Worm (Caenorhabditis elegans) whole organism, L4 larva: ENCODE results near the gene C06B3.6.

ENCODE experiments used
- D1046.2 ChIP-seq: fragments of 200-800 bp; sonication (Bioruptor generic); IDR thresholded peaks from 2 replicates; pipeline ENCODE4 v1.3.6; 2022; ENCODE audit warnings: missing genetic modification characterization, missing compliant biosample characterization
- F26F4.8 ChIP-seq: fragments of 200-800 bp; sonication (Bioruptor generic); conservative IDR thresholded peaks from 2 replicates; pipeline ENCODE4 v1.3.6; 2022; ENCODE audit warnings: missing genetic modification characterization, missing compliant biosample characterization
- F44E2.7 ChIP-seq: fragments of 200-800 bp; sonication (Bioruptor generic); IDR thresholded peaks from 2 replicates; pipeline ENCODE4 v2.1.2; 2022; ENCODE audit warnings: missing genetic modification characterization, missing compliant biosample characterization
- F49E8.2 ChIP-seq: sonication (generic microtip); optimal IDR thresholded peaks from 2 replicates; lab custom pipeline; 2016; ENCODE audit warnings: missing compliant biosample characterization, mild to moderate bottlenecking, missing genetic modification characterization, borderline replicate concordance
- T26A8.4 ChIP-seq: fragments of 200-800 bp; sonication (Bioruptor generic); IDR thresholded peaks from 2 replicates; pipeline ENCODE4 v1.3.6; 2022; ENCODE audit warnings: missing genetic modification characterization, missing compliant biosample characterization
- Y75B8A.6 ChIP-seq: fragments of 200-800 bp; sonication (Bioruptor generic); IDR thresholded peaks from 2 replicates; pipeline ENCODE4 v1.3.6; 2022; ENCODE audit warnings: missing genetic modification reagents, missing genetic modification characterization, missing compliant biosample characterization
- ZK337.2 ChIP-seq: fragments of 200-800 bp; sonication (Bioruptor generic); IDR thresholded peaks from 2 replicates; pipeline ENCODE4 v1.3.6; 2022; ENCODE audit warnings: missing genetic modification reagents, missing genetic modification characterization, missing compliant biosample characterization
- aly-2 ChIP-seq: sonication (generic microtip); optimal IDR thresholded peaks from 2 replicates; lab custom pipeline; 2018; ENCODE audit warnings: missing biosample characterization, missing genetic modification characterization
- arid-1 ChIP-seq: fragments of 200-800 bp; sonication (Bioruptor generic); conservative IDR thresholded peaks from 2 replicates; pipeline ENCODE4 v1.3.6; 2022; ENCODE audit warnings: missing genetic modification reagents, missing genetic modification characterization, missing compliant biosample characterization
- ceh-32 ChIP-seq: sonication (generic microtip); optimal IDR thresholded peaks from 2 replicates; lab custom pipeline; 2016; ENCODE audit warnings: mild to moderate bottlenecking, missing genetic modification characterization, missing compliant biosample characterization; ENCODE audit not compliant: poor library complexity
- ceh-62 ChIP-seq: sonication (generic microtip); optimal IDR thresholded peaks from 2 replicates; lab custom pipeline; 2017; ENCODE audit warnings: missing biosample characterization, missing genetic modification characterization
- cey-2 ChIP-seq: sonication (generic microtip); optimal IDR thresholded peaks from 3 replicates; lab custom pipeline; 2017; ENCODE audit warnings: missing genetic modification characterization, mild to moderate bottlenecking, missing compliant biosample characterization, antibody characterized with exemption, borderline replicate concordance; ENCODE audit not compliant: insufficient read depth
- daf-16 ChIP-seq, 3 experiments: sonication (generic microtip); optimal IDR thresholded peaks; 2 replicates each; lab custom pipeline; 2016 to 2017; ENCODE audit warnings: missing genetic modification characterization in 3 of 3, missing genetic modification reagents in 3 of 3, mild to moderate bottlenecking in 2 of 3, missing compliant biosample characterization in 2 of 3, missing biosample characterization in 1 of 3, moderate library complexity in 1 of 3
- dmd-6 ChIP-seq: fragments of 200-800 bp; sonication (Bioruptor generic); IDR thresholded peaks from 2 replicates; pipeline ENCODE4 v1.3.6; 2022; ENCODE audit warnings: missing genetic modification reagents, missing genetic modification characterization, missing compliant biosample characterization
- dmd-9 ChIP-seq: fragments of 200-800 bp; sonication (Bioruptor generic); IDR thresholded peaks from 2 replicates; pipeline ENCODE4 v1.3.6; 2022; ENCODE audit warnings: missing genetic modification reagents, missing genetic modification characterization, missing compliant biosample characterization
- egl-27 ChIP-seq: sonication (generic microtip); optimal IDR thresholded peaks from 3 replicates; lab custom pipeline; 2017; ENCODE audit warnings: missing biosample characterization, missing genetic modification reagents, missing genetic modification characterization
- egl-43 ChIP-seq: fragments of 200-800 bp; sonication (Bioruptor generic); IDR thresholded peaks from 2 replicates; pipeline ENCODE4 v1.3.6; 2022; ENCODE audit warnings: missing genetic modification reagents, missing genetic modification characterization, missing compliant biosample characterization
- hlh-11 ChIP-seq: fragments of 200-800 bp; sonication (Bioruptor generic); optimal IDR thresholded peaks from 2 replicates; lab custom pipeline; 2018; ENCODE audit warnings: mild to moderate bottlenecking, missing genetic modification characterization, missing compliant biosample characterization
- jun-1 ChIP-seq: fragments of 150-350 bp; optimal IDR thresholded peaks from 2 replicates; lab custom pipeline; 2014; ENCODE audit warnings: missing biosample characterization, missing genetic modification reagents, missing genetic modification characterization
- lin-15B ChIP-seq: fragments of 150-350 bp; sonication (generic microtip); optimal IDR thresholded peaks from 3 replicates; lab custom pipeline; 2014; ENCODE audit warnings: missing biosample characterization, missing genetic modification characterization
- lir-3 ChIP-seq: sonication (generic microtip); optimal IDR thresholded peaks from 2 replicates; lab custom pipeline; 2016; ENCODE audit warnings: mild to moderate bottlenecking, missing genetic modification characterization, missing compliant biosample characterization
- madf-5 ChIP-seq, 2 experiments: fragments of 200-800 bp; sonication (Bioruptor generic); IDR thresholded peaks; 2 replicates each; pipeline ENCODE4 v1.3.6; 2022; ENCODE audit warnings: missing compliant biosample characterization in 2 of 2, missing genetic modification characterization in 2 of 2
- madf-9 ChIP-seq: fragments of 200-800 bp; sonication (Bioruptor generic); conservative IDR thresholded peaks from 2 replicates; pipeline ENCODE4 v1.3.6; 2022; ENCODE audit warnings: missing genetic modification reagents, missing genetic modification characterization, missing compliant biosample characterization
- mdl-1 ChIP-seq, 2 experiments: fragments of 150-350 bp in 1 of 2; sonication (generic microtip) in 1 of 2; optimal IDR thresholded peaks; 2 replicates each; lab custom pipeline; 2014 to 2017; ENCODE audit warnings: missing biosample characterization in 2 of 2, missing genetic modification characterization in 2 of 2
- mdt-29 ChIP-seq: fragments of 200-800 bp; sonication (Bioruptor generic); IDR thresholded peaks from 2 replicates; pipeline ENCODE4 v1.3.6; 2022; ENCODE audit warnings: missing genetic modification reagents, missing genetic modification characterization, missing compliant biosample characterization
- mxl-2 ChIP-seq: fragments of 200-800 bp; sonication (Bioruptor generic); conservative IDR thresholded peaks from 2 replicates; pipeline ENCODE4 v1.3.6; 2022; ENCODE audit warnings: missing genetic modification reagents, missing genetic modification characterization, missing compliant biosample characterization
- nhr-28 ChIP-seq: fragments of 150-350 bp; optimal IDR thresholded peaks from 2 replicates; lab custom pipeline; 2014; ENCODE audit warnings: missing biosample characterization, missing genetic modification characterization
- nhr-48 ChIP-seq: sonication (generic microtip); optimal IDR thresholded peaks from 2 replicates; lab custom pipeline; 2016; ENCODE audit warnings: mild to moderate bottlenecking, missing genetic modification characterization, missing compliant biosample characterization
- pqm-1 ChIP-seq: sonication (generic microtip); optimal IDR thresholded peaks from 2 replicates; lab custom pipeline; 2017; ENCODE audit warnings: missing biosample characterization, missing genetic modification characterization
- saeg-2 ChIP-seq: fragments of 200-800 bp; sonication (Bioruptor generic); IDR thresholded peaks from 2 replicates; pipeline ENCODE4 v1.3.6; 2022; ENCODE audit warnings: missing genetic modification reagents, missing genetic modification characterization, missing compliant biosample characterization
- set-16 ChIP-seq: fragments of 200-800 bp; sonication (Bioruptor generic); IDR thresholded peaks from 2 replicates; pipeline ENCODE4 v1.3.6; 2022; ENCODE audit warnings: missing genetic modification reagents, missing genetic modification characterization, missing compliant biosample characterization
- skn-1 ChIP-seq: fragments of 150-350 bp; optimal IDR thresholded peaks from 2 replicates; lab custom pipeline; 2014; ENCODE audit warnings: missing biosample characterization, missing genetic modification characterization
- snpc-1.2 ChIP-seq: fragments of 200-800 bp; sonication (Bioruptor generic); IDR thresholded peaks from 2 replicates; pipeline ENCODE4 v1.3.6; 2022; ENCODE audit warnings: missing genetic modification reagents, missing genetic modification characterization, missing compliant biosample characterization
- snpc-4 ChIP-seq: fragments of 150-350 bp; optimal IDR thresholded peaks from 2 replicates; lab custom pipeline; 2014; ENCODE audit warnings: missing biosample characterization, missing genetic modification characterization
- spr-3 ChIP-seq: fragments of 200-800 bp; sonication (Bioruptor generic); optimal IDR thresholded peaks from 2 replicates; lab custom pipeline; 2018; ENCODE audit warnings: mild to moderate bottlenecking, missing genetic modification characterization, missing compliant biosample characterization
- tag-97 ChIP-seq: fragments of 200-800 bp; sonication (Bioruptor generic); IDR thresholded peaks from 2 replicates; pipeline ENCODE4 v1.3.6; 2022; ENCODE audit warnings: missing genetic modification characterization, missing compliant biosample characterization
- unc-39 ChIP-seq: sonication (generic microtip); optimal IDR thresholded peaks from 2 replicates; lab custom pipeline; 2017; ENCODE audit warnings: missing biosample characterization, missing genetic modification characterization
- vab-7 ChIP-seq: fragments of 200-800 bp; sonication (Bioruptor generic); IDR thresholded peaks from 2 replicates; pipeline ENCODE4 v1.3.6; 2022; ENCODE audit warnings: missing genetic modification reagents, missing genetic modification characterization, missing compliant biosample characterization
- zfp-3 ChIP-seq: fragments of 200-800 bp; sonication (Bioruptor generic); conservative IDR thresholded peaks from 2 replicates; pipeline ENCODE4 v1.3.6; 2022; ENCODE audit warnings: missing genetic modification reagents, missing genetic modification characterization, missing compliant biosample characterization
- zip-11 ChIP-seq: fragments of 200-800 bp; sonication (Bioruptor generic); IDR thresholded peaks from 2 replicates; pipeline ENCODE4 v1.3.6; 2022; ENCODE audit warnings: missing genetic modification characterization, missing compliant biosample characterization

Gene C06B3.6

ce11 chrV:13918341-13918740 lies 9.6 kb upstream of the C06B3.6 start, which contains the start of gene str-250:
TSS of gene str-250 (plus strand) at chrV:13918641.
- TF ChIP-seq madf-9 (GFP tag; lab: Robert Waterston, UW) (no peak), vab-7 (GFP tag; lab: Robert Waterston, UW) (no peak), F26F4.8 (no peak), lir-3 (no peak), dmd-6 (GFP tag; lab: Robert Waterston, UW) (no peak), skn-1 (tag; lab: Kevin White, UChicago) (no peak), zfp-3 (GFP tag; lab: Robert Waterston, UW) (no peak), madf-5 (GFP tag; IDR thresholded peaks at IDR 0.05; lab: Robert Waterston, UW) (no peak), F49E8.2 (tag; lab: Kevin White, UChicago) (no peak)
- TF ChIP-seq, all 104 proteins: peak for 0

ce11 chrV:13916196-13916595 lies 7.4 kb upstream of the C06B3.6 start, which contains the start of gene str-252:
TSS of gene str-252 (plus strand) at chrV:13916496.
- TF ChIP-seq arid-1 (GFP tag; lab: Robert Waterston, UW) (no peak), lin-15B (tag; lab: Kevin White, UChicago) (no peak), cey-2 (tag; lab: Kevin White, UChicago) (no peak), F44E2.7 (GFP tag; lab: Robert Waterston, UW) (no peak), snpc-4 (no peak), mdt-29 (GFP tag; lab: Robert Waterston, UW) (no peak), Y75B8A.6 (no peak), egl-27 (tag; lab: Kevin White, UChicago) (no peak), jun-1 (no peak), ceh-32 (tag; lab: Kevin White, UChicago) (no peak), mxl-2 (GFP tag; lab: Robert Waterston, UW) (no peak), hlh-11 (no peak), ceh-62 (tag; lab: Kevin White, UChicago) (no peak), dmd-9 (GFP tag; lab: Robert Waterston, UW) (no peak), ZK337.2 (GFP tag; lab: Robert Waterston, UW) (no peak)
- TF ChIP-seq, all 104 proteins: peak for 0

DNA sequence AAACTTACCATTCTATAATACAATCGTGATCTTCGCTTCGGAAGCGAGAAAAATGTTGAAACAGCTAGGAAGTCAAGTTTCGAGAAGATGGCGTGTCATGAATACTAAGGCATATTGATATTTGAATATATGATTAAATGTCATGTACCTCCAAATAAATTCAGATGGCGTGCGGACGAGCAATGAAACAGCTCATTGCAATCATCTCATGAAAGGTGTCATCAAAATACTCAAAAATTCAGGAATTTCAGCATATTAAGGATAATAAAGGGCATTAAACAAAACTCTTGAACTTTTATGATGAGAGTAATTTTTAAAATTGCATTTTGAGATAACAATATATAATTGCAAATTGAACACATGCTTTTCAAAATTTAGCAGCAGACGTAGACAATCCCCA lies 6.6 kb upstream of the C06B3.6 start, which contains the start of gene gcy-32:
Gene gcy-32, minus strand, starts transcription at position 101 of the 400 bp plus-strand sequence.
- no peak for TF ChIP-seq spr-3 (GFP tag; lab: Kevin White, UChicago)
- TF ChIP-seq lin-15B (tag; lab: Kevin White, UChicago), result no peak
- TF ChIP-seq egl-43 (GFP tag; lab: Robert Waterston, UW), result no peak
- no peak for TF ChIP-seq tag-97 (GFP tag; lab: Robert Waterston, UW)
- TF ChIP-seq snpc-1.2 (GFP tag; lab: Robert Waterston, UW), result no peak
- no peak for TF ChIP-seq aly-2 (tag; lab: Kevin White, UChicago)
- TF ChIP-seq pqm-1, result no peak
- no peak for TF ChIP-seq jun-1
- TF ChIP-seq saeg-2 (GFP tag; lab: Robert Waterston, UW), result no peak
- no peak for TF ChIP-seq D1046.2 (GFP tag; lab: Robert Waterston, UW)
- no peak for TF ChIP-seq nhr-48 (tag; lab: Kevin White, UChicago)
- no peak for TF ChIP-seq T26A8.4
- TF ChIP-seq set-16, result no peak
- TF ChIP-seq unc-39 (tag; lab: Kevin White, UChicago), result no peak
- TF ChIP-seq zip-11 (GFP tag; lab: Robert Waterston, UW), result no peak
- TF ChIP-seq lir-3, result no peak
- no peak for TF ChIP-seq nhr-28
- no peak for TF ChIP-seq F49E8.2 (tag; lab: Kevin White, UChicago)
- no peak for TF ChIP-seq mdl-1 (tag; optimal IDR thresholded peaks at IDR 0.05; lab: Kevin White, UChicago)
- TF ChIP-seq daf-16 (GFP tag; optimal IDR thresholded peaks at IDR 0.05; lab: Kevin White, UChicago), result no peak
- no peak for TF ChIP-seq daf-16 (tag; optimal IDR thresholded peaks at IDR 0.05; lab: Kevin White, UChicago)
